Fruit fly (Drosophila melanogaster): Measurements from ENCODE around the gene Naa40.

The Naa40 gene

dm6 chr3R:29772090-29772794, 47.5 kb upstream of the Naa40 start (continued):
- TF ChIP-seq CG13424 (tag; optimal IDR thresholded peaks at IDR 0.05) (peak; percentile 15), CG5953 (GFP tag; IDR thresholded peaks at IDR 0.05) (no peak), Gug (GFP tag; IDR thresholded peaks at IDR 0.05) (peak; percentile 42; the same call in 3 of the 4 replicates), sens (GFP tag) (peak; percentile 91), lab (GFP tag; optimal IDR thresholded peaks at IDR 0.05) (no peak), Rfx (GFP tag; IDR thresholded peaks at IDR 0.05) (peak; percentile 71), ind (GFP tag; optimal IDR thresholded peaks at IDR 0.05) (peak; percentile 13), Six4 (GFP tag; optimal IDR thresholded peaks at IDR 0.05) (peak; percentile 19), CG13624 (GFP tag; optimal IDR thresholded peaks at IDR 0.05) (no peak), CG32772 (GFP tag; IDR thresholded peaks at IDR 0.05) (no peak), cad (GFP tag; optimal IDR thresholded peaks at IDR 0.05) (peak; percentile 12), CG1233 (GFP tag; optimal IDR thresholded peaks at IDR 0.05) (peak; percentile 49), lov (optimal IDR thresholded peaks at IDR 0.05) (no peak), lov (GFP tag; IDR thresholded peaks at IDR 0.05) (no peak), luna (GFP tag; optimal IDR thresholded peaks at IDR 0.05) (no peak), Nf-YB (GFP tag; optimal IDR thresholded peaks at IDR 0.05) (no peak), ab (GFP tag; optimal IDR thresholded peaks at IDR 0.05) (no peak), Antp (GFP tag; optimal IDR thresholded peaks at IDR 0.05) (peak; percentile 8), ftz-f1 (GFP tag; optimal IDR thresholded peaks at IDR 0.05) (no peak), dysf (GFP tag; IDR thresholded peaks at IDR 0.05) (0 out of 3 replicates have a peak, but pooled peaks have one; percentile 33), CG6272 (GFP tag; IDR thresholded peaks at IDR 0.05) (peak; percentile 46), insv (GFP tag; optimal IDR thresholded peaks at IDR 0.05) (no peak), hbn (GFP tag; IDR thresholded peaks at IDR 0.05; ENCODE audit: partially characterized antibody) (no peak), Ravus (GFP tag; IDR thresholded peaks at IDR 0.05) (no peak), dpn (GFP tag; optimal IDR thresholded peaks at IDR 0.05) (peak in 1 of 2 experiments; percentile 49), gem (tag; optimal IDR thresholded peaks at IDR 0.05) (peak; percentile 63), chm (GFP tag; IDR thresholded peaks at IDR 0.05) (no peak), Lpt (GFP tag; optimal IDR thresholded peaks at IDR 0.05) (no peak), chif (GFP tag; optimal IDR thresholded peaks at IDR 0.05) (no peak), tio (GFP tag; optimal IDR thresholded peaks at IDR 0.05) (peak; percentile 62), CG6791 (GFP tag; IDR thresholded peaks at IDR 0.05; ENCODE audit: partially characterized antibody) (peak; percentile 20; the same call in 1 of the 3 replicates), Pdp1 (GFP tag; optimal IDR thresholded peaks at IDR 0.05) (peak in 1 of 2 experiments; percentile 12), org-1 (GFP tag; optimal IDR thresholded peaks at IDR 0.05) (no peak), CG17361 (GFP tag; IDR thresholded peaks at IDR 0.05) (peak; percentile 86), Sox102F (GFP tag; optimal IDR thresholded peaks at IDR 0.05) (peak; percentile 5), vvl (GFP tag; IDR thresholded peaks at IDR 0.05) (no peak; the same call in 1 of the 2 replicates), dmrt99B (tag; optimal IDR thresholded peaks at IDR 0.05) (peak; percentile 14), ase (GFP tag; IDR thresholded peaks at IDR 0.05) (no peak), CG9609 (GFP tag; optimal IDR thresholded peaks at IDR 0.05) (no peak), en (GFP tag; optimal IDR thresholded peaks at IDR 0.05) (no peak), fd96Cb (tag; optimal IDR thresholded peaks at IDR 0.05) (no peak), sr (GFP tag; IDR thresholded peaks at IDR 0.05) (peak; percentile 32; the same call in 1 of the 3 replicates), CG13894 (tag; optimal IDR thresholded peaks at IDR 0.05) (no peak), Hr3 (GFP tag; optimal IDR thresholded peaks at IDR 0.05) (peak; percentile 24), CG17912 (GFP tag; optimal IDR thresholded peaks at IDR 0.05) (no peak), z (GFP tag; IDR thresholded peaks at IDR 0.05) (no peak), row (GFP tag; IDR thresholded peaks at IDR 0.05) (peak; percentile 82), CG4360 (GFP tag; IDR thresholded peaks at IDR 0.05) (no peak), CG10366 (GFP tag; IDR thresholded peaks at IDR 0.05) (peak; percentile 25; the same call in 1 of the 2 replicates), NC2α (GFP tag; optimal IDR thresholded peaks at IDR 0.05) (no peak), Hr78 (GFP tag; optimal IDR thresholded peaks at IDR 0.05) (no peak)
